Worm (Caenorhabditis elegans) whole organism, L2 larva: Measurements from ENCODE around the gene F25E2.3.

Experiments used
- C34F6.9 ChIP-seq: fragments of 150-350 bp; optimal IDR thresholded peaks from 2 replicates; lab custom pipeline; 2014; ENCODE audit warnings: missing biosample characterization, missing genetic modification characterization
- F13H6.1 ChIP-seq: sonication (generic microtip); optimal IDR thresholded peaks from 2 replicates; lab custom pipeline; 2016; ENCODE audit warnings: missing genetic modification characterization, missing compliant biosample characterization
- R02D3.7 ChIP-seq: fragments of 150-350 bp; optimal IDR thresholded peaks from 2 replicates; lab custom pipeline; 2014; ENCODE audit warnings: missing biosample characterization, missing genetic modification characterization
- Y55F3AM.14 ChIP-seq: fragments of 200-800 bp; sonication (Bioruptor generic); optimal IDR thresholded peaks from 2 replicates; lab custom pipeline; 2018; ENCODE audit warnings: mild to moderate bottlenecking, missing genetic modification characterization, missing compliant biosample characterization
- ZK546.5 ChIP-seq: sonication (generic microtip); optimal IDR thresholded peaks from 2 replicates; lab custom pipeline; 2017; ENCODE audit warnings: missing biosample characterization, missing genetic modification characterization
- alr-1 ChIP-seq: fragments of 150-350 bp; optimal IDR thresholded peaks from 2 replicates; lab custom pipeline; 2014; ENCODE audit warnings: missing biosample characterization, missing genetic modification characterization
- ama-1 ChIP-seq: fragments of 150-350 bp; optimal IDR thresholded peaks from 2 replicates; lab custom pipeline; 2018; ENCODE audit warnings: inconsistent platforms
- ceh-16 ChIP-seq: fragments of 150-350 bp; optimal IDR thresholded peaks from 2 replicates; lab custom pipeline; 2014; ENCODE audit warnings: missing biosample characterization, missing genetic modification characterization
- ceh-82 ChIP-seq: fragments of 150-350 bp; optimal IDR thresholded peaks from 2 replicates; lab custom pipeline; 2014; ENCODE audit warnings: missing biosample characterization, missing genetic modification characterization
- dmd-4 ChIP-seq: sonication (generic microtip); optimal IDR thresholded peaks from 2 replicates; lab custom pipeline; 2017; ENCODE audit warnings: missing biosample characterization, missing genetic modification characterization
- elt-1 ChIP-seq: fragments of 150-350 bp; optimal IDR thresholded peaks from 2 replicates; lab custom pipeline; 2014; ENCODE audit warnings: missing biosample characterization, missing genetic modification characterization
- elt-3 ChIP-seq: sonication (generic microtip); optimal IDR thresholded peaks from 2 replicates; lab custom pipeline; 2017; ENCODE audit warnings: missing biosample characterization, missing genetic modification characterization
- fos-1 ChIP-seq: fragments of 150-350 bp; optimal IDR thresholded peaks from 2 replicates; lab custom pipeline; 2014; ENCODE audit warnings: missing biosample characterization, missing genetic modification characterization
- lin-11 ChIP-seq: fragments of 150-350 bp; sonication (generic microtip); optimal IDR thresholded peaks from 2 replicates; lab custom pipeline; 2014; ENCODE audit warnings: missing biosample characterization, missing genetic modification characterization, inconsistent platforms, mixed read lengths
- lin-13 ChIP-seq: fragments of 150-350 bp; optimal IDR thresholded peaks from 2 replicates; lab custom pipeline; 2014; ENCODE audit warnings: missing biosample characterization, missing genetic modification reagents, missing genetic modification characterization
- lsy-2 ChIP-seq, 2 experiments: fragments of 150-350 bp in 1 of 2; sonication (generic microtip) in 1 of 2; optimal IDR thresholded peaks; 2 replicates each; lab custom pipeline; 2014 to 2017; ENCODE audit warnings: missing biosample characterization in 2 of 2, missing genetic modification characterization in 2 of 2
- mab-5 ChIP-seq: fragments of 150-350 bp; optimal IDR thresholded peaks from 2 replicates; lab custom pipeline; 2014; ENCODE audit warnings: missing biosample characterization, missing genetic modification characterization
- mbf-1 ChIP-seq: sonication (generic microtip); optimal IDR thresholded peaks from 2 replicates; lab custom pipeline; 2017; ENCODE audit warnings: missing biosample characterization, missing genetic modification characterization
- mdl-1 ChIP-seq, 2 experiments: fragments of 150-350 bp in 1 of 2; sonication (generic microtip) in 1 of 2; optimal IDR thresholded peaks; 2 replicates each; lab custom pipeline; 2017; ENCODE audit warnings: missing biosample characterization in 2 of 2, missing genetic modification characterization in 2 of 2
- nhr-10 ChIP-seq: sonication (generic microtip); optimal IDR thresholded peaks from 2 replicates; lab custom pipeline; 2017; ENCODE audit warnings: missing biosample characterization, missing genetic modification characterization
- nhr-11 ChIP-seq: fragments of 150-350 bp; optimal IDR thresholded peaks from 2 replicates; lab custom pipeline; 2014; ENCODE audit warnings: missing biosample characterization, missing genetic modification characterization
- nhr-12 ChIP-seq: fragments of 150-350 bp; optimal IDR thresholded peaks from 2 replicates; lab custom pipeline; 2014; ENCODE audit warnings: missing biosample characterization, missing genetic modification characterization
- nhr-21 ChIP-seq: fragments of 150-350 bp; optimal IDR thresholded peaks from 2 replicates; lab custom pipeline; 2014; ENCODE audit warnings: missing biosample characterization, missing genetic modification characterization
- nhr-25 ChIP-seq: fragments of 150-350 bp; sonication (generic microtip); optimal IDR thresholded peaks from 3 replicates; lab custom pipeline; 2014; ENCODE audit warnings: missing biosample characterization, missing genetic modification characterization
- nhr-6 ChIP-seq: fragments of 150-350 bp; optimal IDR thresholded peaks from 2 replicates; lab custom pipeline; 2014; ENCODE audit warnings: missing biosample characterization, missing genetic modification characterization
- nhr-77 ChIP-seq: fragments of 150-350 bp; optimal IDR thresholded peaks from 2 replicates; lab custom pipeline; 2014; ENCODE audit warnings: missing biosample characterization, missing genetic modification characterization
- peb-1 ChIP-seq: fragments of 150-350 bp; optimal IDR thresholded peaks from 2 replicates; lab custom pipeline; 2014; ENCODE audit warnings: missing biosample characterization, missing genetic modification characterization
- sem-4 ChIP-seq: fragments of 150-350 bp; optimal IDR thresholded peaks from 2 replicates; lab custom pipeline; 2014; ENCODE audit warnings: missing biosample characterization, missing genetic modification reagents, missing genetic modification characterization
- skn-1 ChIP-seq: sonication (generic microtip); optimal IDR thresholded peaks from 2 replicates; lab custom pipeline; 2017; ENCODE audit warnings: missing biosample characterization, missing genetic modification characterization
- sma-9 ChIP-seq, 2 experiments: fragments of 150-350 bp in 1 of 2; sonication (generic microtip) in 1 of 2; optimal IDR thresholded peaks; 2 replicates each; lab custom pipeline; 2014 to 2016; ENCODE audit warnings: missing genetic modification characterization in 2 of 2, mild to moderate bottlenecking in 1 of 2, missing biosample characterization in 1 of 2, missing compliant biosample characterization in 1 of 2, missing genetic modification reagents in 1 of 2, moderate library complexity in 1 of 2
- unc-62 ChIP-seq: fragments of 150-350 bp; optimal IDR thresholded peaks from 2 replicates; lab custom pipeline; 2014; ENCODE audit warnings: missing biosample characterization, missing genetic modification reagents, missing genetic modification characterization
- ztf-1 ChIP-seq: fragments of 200-800 bp; sonication (Bioruptor generic); conservative IDR thresholded peaks from 2 replicates; pipeline ENCODE4 v1.3.6; 2022; ENCODE audit warnings: missing genetic modification characterization, missing compliant biosample characterization
- ztf-4 ChIP-seq: fragments of 150-350 bp; optimal IDR thresholded peaks from 2 replicates; lab custom pipeline; 2014; ENCODE audit warnings: missing biosample characterization, missing genetic modification characterization

F25E2.3 gene

DNA sequence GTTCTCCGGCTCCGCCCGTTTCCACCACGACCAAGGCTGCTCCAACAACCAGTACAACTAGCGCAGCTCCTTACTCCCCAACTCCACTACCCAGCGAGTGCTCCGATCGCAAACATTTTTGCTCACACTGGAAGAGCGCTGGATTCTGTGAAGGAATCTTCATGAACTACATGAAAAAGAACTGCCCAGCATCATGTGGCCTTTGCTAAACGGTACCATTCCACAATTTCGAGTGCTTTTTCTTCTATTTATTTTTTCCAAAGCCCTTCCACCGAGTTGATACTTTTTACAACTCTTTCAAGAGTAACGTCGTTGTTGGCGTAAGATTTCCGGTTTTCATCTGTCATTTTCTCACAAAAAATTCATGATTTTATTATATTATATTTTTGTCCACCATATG, 32.9 kb downstream of the F25E2.3 start:
- TF ChIP-seq alr-1 (tag; lab: Kevin White, UChicago) (no peak), lin-11 (tag; lab: Kevin White, UChicago) (no peak), unc-62 (no peak), nhr-12 (tag; lab: Kevin White, UChicago) (no peak), ceh-82 (tag; lab: Kevin White, UChicago) (no peak), C34F6.9 (tag; lab: Kevin White, UChicago) (no peak), ZK546.5 (tag; lab: Kevin White, UChicago) (no peak), mbf-1 (no peak), fos-1 (tag; lab: Kevin White, UChicago) (no peak), F13H6.1 (no peak), elt-1 (tag; lab: Kevin White, UChicago) (no peak), R02D3.7 (no peak), Y55F3AM.14 (GFP tag; lab: Kevin White, UChicago) (no peak)

DNA sequence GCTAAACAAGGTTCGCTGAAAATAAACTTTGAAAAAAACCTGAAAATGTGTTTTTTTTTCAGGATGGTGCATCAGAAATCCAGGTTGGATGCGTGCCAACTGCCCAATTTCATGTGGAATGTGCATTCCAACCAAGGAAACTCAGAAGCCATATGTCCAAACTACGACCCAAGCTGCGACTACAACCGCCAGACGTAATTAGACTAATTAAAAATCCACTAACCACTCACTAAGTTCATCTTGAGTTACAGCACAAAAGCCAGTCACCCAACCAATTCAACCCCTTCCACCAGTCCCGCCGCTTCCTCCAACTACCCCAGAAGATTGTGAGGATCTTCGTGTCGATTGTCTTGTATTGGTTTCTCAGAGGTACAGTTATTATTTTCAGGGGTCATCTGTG, 33.7 kb downstream of the F25E2.3 start:
- TF ChIP-seq skn-1 (no peak), nhr-21 (tag; lab: Kevin White, UChicago) (no peak), sem-4 (no peak), elt-3 (tag; lab: Kevin White, UChicago) (no peak), lsy-2 (tag; optimal IDR thresholded peaks at IDR 0.05; lab: Kevin White, UChicago) (no peak), nhr-11 (tag; lab: Kevin White, UChicago) (no peak), mdl-1 (tag; optimal IDR thresholded peaks at IDR 0.05; lab: Kevin White, UChicago) (no peak), mab-5 (tag; lab: Kevin White, UChicago) (no peak), mbf-1 (no peak), R02D3.7 (no peak), unc-62 (no peak), elt-1 (tag; lab: Kevin White, UChicago) (no peak), alr-1 (tag; lab: Kevin White, UChicago) (no peak)
- TF ChIP-seq, all 48 proteins: peak for 0

DNA sequence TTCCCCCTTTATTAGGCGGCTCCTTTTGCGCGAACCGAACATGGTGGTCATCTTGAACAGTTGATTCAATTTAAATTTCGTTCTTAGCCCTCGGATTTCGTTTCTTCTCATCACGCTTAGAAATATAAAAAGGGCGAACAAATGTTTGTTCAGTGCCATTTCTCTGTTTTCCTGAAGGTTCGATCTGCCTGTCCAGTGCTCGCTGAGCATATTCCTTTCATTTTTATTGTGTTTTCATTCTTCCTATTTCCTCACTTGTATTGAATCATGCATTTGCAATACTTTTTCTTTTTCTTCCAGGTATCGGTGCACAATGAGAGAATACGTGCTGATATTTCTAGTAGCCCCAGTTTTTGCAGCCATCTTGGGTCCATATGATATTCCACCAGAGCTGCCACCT, 35.5 kb downstream of the F25E2.3 start, which contains the start of gene nas-15:
Gene nas-15 (plus strand): TSS at position 301 of the 400 bp plus-strand sequence.
- TF ChIP-seq lsy-2 (tag; optimal IDR thresholded peaks at IDR 0.05; lab: Kevin White, UChicago) (no peak), ztf-1 (GFP tag; lab: Robert Waterston, UW) (no peak), nhr-12 (tag; lab: Kevin White, UChicago) (no peak)

DNA sequence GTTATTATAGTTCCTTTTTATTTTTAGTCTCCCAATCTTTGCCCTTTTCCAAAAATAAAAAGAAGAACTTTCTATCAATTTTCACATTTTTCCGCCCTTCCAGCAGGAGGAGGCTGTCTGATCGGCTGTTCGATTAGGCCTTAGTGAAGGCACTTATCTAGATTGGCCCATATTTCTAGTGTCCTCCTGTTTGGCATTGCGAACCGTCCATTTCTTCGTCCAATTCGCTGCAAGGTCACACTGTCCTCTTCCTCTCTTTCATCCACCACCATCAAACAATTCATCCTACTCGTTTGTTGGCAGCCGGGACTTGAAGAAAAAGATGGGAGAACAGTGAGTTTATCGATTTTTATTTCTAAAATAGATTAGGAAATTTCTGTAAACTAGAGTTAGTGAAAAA, 40.8 kb downstream of the F25E2.3 start, which contains the start of gene T04G9.4:
Gene T04G9.4 (plus strand): TSS at position 293 of the 400 bp plus-strand sequence.
- TF ChIP-seq C34F6.9 (tag; lab: Kevin White, UChicago), result no peak
- peak; percentile 38 for TF ChIP-seq ceh-16 (tag; lab: Kevin White, UChicago)

DNA sequence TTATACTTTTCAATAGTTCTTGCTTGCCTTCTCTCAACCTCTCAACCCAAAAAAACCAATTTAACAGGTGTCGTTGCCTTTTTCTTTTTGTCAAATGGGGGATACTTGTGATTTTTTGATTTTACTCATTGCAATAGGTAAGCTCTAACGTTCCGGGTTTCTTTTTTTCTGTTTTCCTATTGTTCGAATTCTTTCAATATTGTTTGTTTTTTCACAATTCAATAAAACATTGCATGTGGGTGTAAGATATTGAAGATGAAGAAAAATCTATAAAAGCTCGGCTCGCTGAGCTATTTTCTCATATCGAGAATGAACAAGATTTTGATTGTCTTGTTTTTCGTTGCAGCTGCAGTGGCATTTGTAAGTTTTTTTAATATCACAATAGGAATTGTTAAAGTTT, 42.4 kb downstream of the F25E2.3 start, which contains the start of gene T04G9.7:
Gene T04G9.7 (plus strand): TSS at position 301 of the 400 bp plus-strand sequence.
- no peak for TF ChIP-seq nhr-25 (tag; lab: Kevin White, UChicago)
- no peak for TF ChIP-seq nhr-11 (tag; lab: Kevin White, UChicago)
- no peak for TF ChIP-seq nhr-77 (tag; lab: Kevin White, UChicago)
- TF ChIP-seq peb-1 (tag; lab: Kevin White, UChicago), result no peak
- no peak for TF ChIP-seq ztf-4 (tag; lab: Kevin White, UChicago)
- no peak for TF ChIP-seq sma-9 (GFP tag; optimal IDR thresholded peaks at IDR 0.05; lab: Kevin White, UChicago)
- TF ChIP-seq sma-9 (tag; optimal IDR thresholded peaks at IDR 0.05; lab: Kevin White, UChicago), result no peak
- no peak for TF ChIP-seq mbf-1
- no peak for TF ChIP-seq nhr-6 (tag; lab: Kevin White, UChicago)
- TF ChIP-seq lsy-2 (tag; optimal IDR thresholded peaks at IDR 0.05; lab: Kevin White, UChicago), result no peak
- no peak for TF ChIP-seq sem-4
- TF ChIP-seq mdl-1 (tag; optimal IDR thresholded peaks at IDR 0.05; lab: Kevin White, UChicago), result no peak
- TF ChIP-seq ama-1 (lab: Kevin White, UChicago), result no peak
- TF ChIP-seq nhr-10 (tag; lab: Kevin White, UChicago), result no peak
- no peak for TF ChIP-seq lin-13 (GFP tag; lab: Kevin White, UChicago)

DNA sequence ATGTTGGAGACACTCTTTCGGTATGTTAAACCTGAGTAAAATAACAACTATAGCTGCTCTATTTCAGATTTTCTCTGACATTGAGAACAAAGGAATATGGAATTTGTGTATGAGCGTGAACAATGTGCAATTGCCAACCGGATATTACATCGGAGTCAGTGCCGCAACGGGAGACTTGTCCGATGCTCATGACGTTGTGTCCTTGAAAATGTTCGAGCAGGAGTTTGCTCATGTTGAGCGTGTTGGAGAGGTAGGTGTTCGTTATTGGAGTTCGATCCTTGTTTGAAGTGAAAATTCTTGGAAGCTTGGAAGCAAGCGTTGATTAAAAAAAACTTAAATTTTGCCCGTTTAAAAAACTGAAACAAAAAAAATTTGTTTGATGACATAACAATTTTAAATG, 43.4 kb downstream of the F25E2.3 start:
- TF ChIP-seq dmd-4 (tag; lab: Kevin White, UChicago), result no peak
